Worm (Caenorhabditis elegans): ENCODE measurements around the gene ndua-7.

DNA sequence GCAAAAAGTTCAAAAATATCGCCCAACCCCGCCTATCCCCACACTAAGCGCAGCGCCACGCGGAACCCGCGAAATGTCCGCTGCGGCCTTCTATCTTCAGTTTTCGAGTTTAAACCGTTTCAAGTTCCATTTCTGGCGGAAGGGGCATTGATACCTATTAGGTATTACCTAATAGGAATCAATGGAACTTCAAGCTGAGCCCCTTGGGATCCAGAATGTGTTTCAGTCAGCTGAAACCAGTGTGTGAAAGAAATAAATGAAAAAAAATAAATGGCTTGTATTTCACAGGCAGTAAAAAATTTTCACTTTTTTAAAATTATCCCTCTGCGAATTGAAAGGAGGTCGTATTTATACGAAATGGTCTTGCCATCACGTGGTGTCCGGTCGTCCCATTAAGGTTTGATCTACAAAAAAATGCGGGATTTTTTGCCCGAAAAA lies 26.8 kb upstream of the ndua-7 start:
- TF ChIP-seq tbx-8 (GFP tag; optimal IDR thresholded peaks at IDR 0.05) (no peak), ztf-11 (tag; optimal IDR thresholded peaks at IDR 0.05) (no peak), ceh-43 (GFP tag; optimal IDR thresholded peaks at IDR 0.05) (no peak), mep-1 (tag; optimal IDR thresholded peaks at IDR 0.05) (no peak), nhr-76 (tag; optimal IDR thresholded peaks at IDR 0.05) (no peak), nhr-12 (tag; optimal IDR thresholded peaks at IDR 0.05) (no peak), lin-13 (tag; optimal IDR thresholded peaks at IDR 0.05) (no peak), blmp-1 (tag; optimal IDR thresholded peaks at IDR 0.05) (no peak), unc-39 (tag; optimal IDR thresholded peaks at IDR 0.05) (no peak), hlh-1 (tag; optimal IDR thresholded peaks at IDR 0.05) (no peak), snpc-4 (tag; optimal IDR thresholded peaks at IDR 0.05) (no peak)
